Worm (Caenorhabditis elegans) whole organism, early embryonic: ENCODE results near the gene osm-7.
A peak's percentile ranks its signal among the peaks of the same experiment; 100 is the strongest.

Source experiments
- B0310.2 ChIP-seq: sonication (generic microtip); optimal IDR thresholded peaks from 2 replicates; lab custom pipeline; 2016; ENCODE audit warnings: mild to moderate bottlenecking, missing genetic modification characterization, missing compliant biosample characterization
- F13C5.2 ChIP-seq: sonication (generic microtip); optimal IDR thresholded peaks from 2 replicates; lab custom pipeline; 2017; ENCODE audit warnings: mild to moderate bottlenecking, missing genetic modification characterization, inconsistent platforms, missing compliant biosample characterization
- aly-1 ChIP-seq: sonication (generic microtip); optimal IDR thresholded peaks from 2 replicates; lab custom pipeline; 2016; ENCODE audit warnings: missing genetic modification characterization, missing compliant biosample characterization
- ama-1 ChIP-seq: fragments of 150-350 bp; optimal IDR thresholded peaks from 2 replicates; lab custom pipeline; 2014
- ceh-13 ChIP-seq: fragments of 200-800 bp; sonication (Bioruptor generic); optimal IDR thresholded peaks from 2 replicates; lab custom pipeline; 2018; ENCODE audit warnings: mild to moderate bottlenecking, missing genetic modification characterization, missing compliant biosample characterization
- ceh-36 ChIP-seq: sonication (generic microtip); optimal IDR thresholded peaks from 2 replicates; lab custom pipeline; 2016; ENCODE audit warnings: missing genetic modification characterization, inconsistent platforms, missing compliant biosample characterization
- ets-7 ChIP-seq: sonication (generic microtip); optimal IDR thresholded peaks from 2 replicates; lab custom pipeline; 2016; ENCODE audit warnings: missing genotype, missing genetic modification characterization, missing compliant biosample characterization
- flt-1 ChIP-seq: fragments of 200-800 bp; sonication (Bioruptor generic); IDR thresholded peaks from 2 replicates; pipeline ENCODE4 v1.3.6; 2022; ENCODE audit warnings: missing genetic modification characterization, missing compliant biosample characterization
- hmbx-1 ChIP-seq: sonication (generic microtip); optimal IDR thresholded peaks from 2 replicates; lab custom pipeline; 2016; ENCODE audit warnings: mild to moderate bottlenecking, missing genetic modification characterization, missing compliant biosample characterization
- hmg-4 ChIP-seq: fragments of 200-800 bp; sonication (Bioruptor generic); optimal IDR thresholded peaks from 2 replicates; lab custom pipeline; 2018; ENCODE audit warnings: mild to moderate bottlenecking, missing genetic modification characterization, missing compliant biosample characterization
- hnd-1 ChIP-seq: sonication (generic microtip); optimal IDR thresholded peaks from 2 replicates; lab custom pipeline; 2016; ENCODE audit warnings: missing genetic modification characterization, missing compliant biosample characterization
- pes-1 ChIP-seq: fragments of 200-800 bp; sonication (Bioruptor generic); IDR thresholded peaks from 2 replicates; pipeline ENCODE4 v1.3.6; 2022; ENCODE audit warnings: missing genetic modification reagents, missing genetic modification characterization, missing compliant biosample characterization
- scrt-1 ChIP-seq: fragments of 200-800 bp; sonication (Bioruptor generic); IDR thresholded peaks from 2 replicates; pipeline ENCODE4 v1.3.6; 2022; ENCODE audit warnings: missing genetic modification characterization, missing compliant biosample characterization
- sea-1 ChIP-seq: fragments of 200-800 bp; sonication (Bioruptor generic); conservative IDR thresholded peaks from 2 replicates; pipeline ENCODE4 v1.3.6; 2022; ENCODE audit warnings: missing genetic modification characterization, missing compliant biosample characterization
- tbx-11 ChIP-seq: fragments of 200-800 bp; sonication (Bioruptor generic); IDR thresholded peaks from 2 replicates; pipeline ENCODE4 v1.3.6; 2022; ENCODE audit warnings: missing genetic modification characterization, missing compliant biosample characterization
- tbx-37 ChIP-seq: fragments of 200-800 bp; sonication (Bioruptor generic); conservative IDR thresholded peaks from 2 replicates; pipeline ENCODE4 v1.3.6; 2022; ENCODE audit warnings: missing genetic modification reagents, missing genetic modification characterization, missing compliant biosample characterization
- tra-4 ChIP-seq: sonication (generic microtip); optimal IDR thresholded peaks from 2 replicates; lab custom pipeline; 2017; ENCODE audit warnings: missing genetic modification characterization, missing compliant biosample characterization

osm-7 gene

DNA sequence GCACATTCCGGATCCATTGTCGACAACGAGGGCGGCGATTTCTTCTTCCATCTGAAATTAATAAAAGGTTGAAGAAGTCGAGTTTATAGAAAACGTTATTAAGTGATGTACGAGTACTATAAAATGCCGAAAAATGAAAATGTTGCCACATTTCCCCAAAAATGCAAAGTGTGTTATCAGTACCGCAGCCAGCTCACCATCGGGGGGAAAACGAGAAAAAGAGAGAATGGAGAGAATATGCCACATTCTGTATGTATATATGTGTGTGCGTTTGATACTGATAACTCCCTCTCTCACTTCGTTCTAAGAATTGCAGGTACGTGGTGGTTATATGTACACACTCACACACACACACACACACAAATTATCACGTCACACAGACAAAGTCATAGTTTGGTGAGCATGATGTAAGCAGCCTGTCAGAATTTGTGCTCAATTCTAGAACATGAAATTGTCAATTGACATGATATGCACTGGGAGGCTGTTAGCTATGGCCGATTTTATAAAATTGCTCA lies 30.1 kb downstream of the osm-7 start, which contains the start of gene act-5:
Gene act-5 (minus strand): TSS at position 51 of the 515 bp plus-strand sequence.
- TF ChIP-seq aly-1 (tag; lab: Kevin White, UChicago) (no peak), ets-7 (tag; lab: Kevin White, UChicago) (no peak), scrt-1 (GFP tag; lab: Robert Waterston, UW) (no peak), tra-4 (tag; lab: Kevin White, UChicago) (no peak), B0310.2 (tag; lab: Kevin White, UChicago) (no peak), flt-1 (GFP tag; lab: Robert Waterston, UW) (no peak), ceh-13 (GFP tag; lab: Kevin White, UChicago) (no peak), ama-1 (no peak), tbx-11 (GFP tag; lab: Robert Waterston, UW) (no peak), hmg-4 (GFP tag; lab: Kevin White, UChicago) (no peak), F13C5.2 (tag; lab: Kevin White, UChicago) (no peak), pes-1 (GFP tag; lab: Robert Waterston, UW) (no peak), sea-1 (GFP tag; lab: Robert Waterston, UW) (no peak)

DNA sequence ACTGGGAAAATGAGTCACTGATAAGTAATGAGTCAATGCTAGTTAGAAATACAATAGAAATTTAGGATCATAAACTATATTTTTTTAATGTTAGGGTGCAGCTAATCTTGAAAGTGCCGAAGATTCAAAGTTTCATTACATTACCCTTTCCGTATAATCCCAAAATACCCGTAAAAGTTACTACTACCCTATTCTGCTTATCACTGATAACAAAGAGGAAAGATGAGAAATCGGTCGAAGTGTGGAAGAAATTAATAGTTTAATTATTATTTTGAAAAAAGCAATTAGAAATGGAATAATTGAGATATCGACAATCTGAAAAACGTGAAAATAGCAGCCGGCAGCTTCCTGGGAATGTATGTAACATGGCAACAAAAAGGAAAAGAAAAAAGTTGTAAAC lies 30.9 kb downstream of the osm-7 start:
- TF ChIP-seq pes-1 (GFP tag; lab: Robert Waterston, UW), result no peak
- TF ChIP-seq scrt-1 (GFP tag; lab: Robert Waterston, UW), result no peak
- no peak for TF ChIP-seq tbx-11 (GFP tag; lab: Robert Waterston, UW)
- TF ChIP-seq F13C5.2 (tag; lab: Kevin White, UChicago), result no peak
- TF ChIP-seq aly-1 (tag; lab: Kevin White, UChicago), result no peak
- no peak for TF ChIP-seq flt-1 (GFP tag; lab: Robert Waterston, UW)
- no peak for TF ChIP-seq B0310.2 (tag; lab: Kevin White, UChicago)
- no peak for TF ChIP-seq sea-1 (GFP tag; lab: Robert Waterston, UW)
- TF ChIP-seq ceh-13 (GFP tag; lab: Kevin White, UChicago), result no peak
- TF ChIP-seq tra-4 (tag; lab: Kevin White, UChicago), result no peak
- no peak for TF ChIP-seq ama-1
- no peak for TF ChIP-seq hnd-1 (tag; lab: Kevin White, UChicago)
- TF ChIP-seq ceh-36 (tag; lab: Kevin White, UChicago), result no peak
- TF ChIP-seq tbx-37 (GFP tag; lab: Robert Waterston, UW), result no peak
- no peak for TF ChIP-seq hmbx-1 (tag; lab: Kevin White, UChicago)
- no peak for TF ChIP-seq hmg-4 (GFP tag; lab: Kevin White, UChicago)
- no peak for TF ChIP-seq ets-7 (tag; lab: Kevin White, UChicago)

DNA sequence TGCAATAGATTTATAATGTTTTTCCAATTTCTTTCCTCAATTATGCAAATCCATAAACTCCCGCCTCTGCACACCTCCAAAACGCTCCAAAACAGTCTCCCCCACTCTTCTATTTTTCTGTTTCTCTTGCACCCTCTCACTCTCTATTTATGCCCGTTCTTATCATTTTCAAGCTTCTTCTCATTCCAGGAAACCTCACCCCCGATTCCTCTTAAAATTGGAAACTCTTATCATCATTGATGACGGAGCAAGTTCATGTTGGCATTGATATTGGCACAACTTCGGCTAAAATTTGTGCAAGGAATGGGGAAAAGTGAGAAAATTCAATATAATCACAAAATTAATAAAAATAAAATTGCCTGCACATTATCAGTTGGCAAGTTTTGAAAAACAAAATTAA lies 31.9 kb downstream of the osm-7 start, which contains the start of gene shpk-1:
Gene shpk-1 (plus strand): TSS at position 188 of the 400 bp plus-strand sequence.
- no peak for TF ChIP-seq flt-1 (GFP tag; lab: Robert Waterston, UW)
- TF ChIP-seq tra-4 (tag; lab: Kevin White, UChicago), result no peak
- no peak for TF ChIP-seq scrt-1 (GFP tag; lab: Robert Waterston, UW)
- no peak for TF ChIP-seq tbx-11 (GFP tag; lab: Robert Waterston, UW)
- no peak for TF ChIP-seq F13C5.2 (tag; lab: Kevin White, UChicago)
- TF ChIP-seq aly-1 (tag; lab: Kevin White, UChicago), result no peak
- no peak for TF ChIP-seq hmbx-1 (tag; lab: Kevin White, UChicago)
- no peak for TF ChIP-seq B0310.2 (tag; lab: Kevin White, UChicago)
- TF ChIP-seq ama-1, result no peak
- TF ChIP-seq pes-1 (GFP tag; lab: Robert Waterston, UW), result no peak
- no peak for TF ChIP-seq sea-1 (GFP tag; lab: Robert Waterston, UW)
- no peak for TF ChIP-seq ceh-36 (tag; lab: Kevin White, UChicago)
- TF ChIP-seq ceh-13 (GFP tag; lab: Kevin White, UChicago), result no peak
- no peak for TF ChIP-seq hmg-4 (GFP tag; lab: Kevin White, UChicago)

DNA sequence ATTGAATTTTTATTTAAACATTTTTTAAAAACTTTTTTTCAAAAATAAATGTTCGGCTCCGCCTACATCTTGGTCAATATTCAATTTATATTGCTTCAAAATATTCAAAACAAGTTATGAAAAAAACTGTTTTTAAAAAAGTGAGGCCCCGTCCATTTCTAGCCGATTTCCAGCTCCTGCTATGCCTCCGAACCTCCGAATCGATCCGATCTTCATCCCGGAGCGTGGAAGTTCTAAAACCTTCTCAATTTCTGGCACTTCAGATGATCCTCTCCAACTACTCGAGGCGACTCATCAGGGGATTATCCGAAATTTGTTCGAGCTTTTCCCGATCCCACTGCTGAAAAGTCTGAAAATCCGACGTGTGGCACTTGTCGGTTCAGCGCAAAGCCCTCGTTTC lies 38.2 kb downstream of the osm-7 start:
- no peak for TF ChIP-seq scrt-1 (GFP tag; lab: Robert Waterston, UW)
- TF ChIP-seq tbx-11 (GFP tag; lab: Robert Waterston, UW), result no peak
- no peak for TF ChIP-seq sea-1 (GFP tag; lab: Robert Waterston, UW)
- TF ChIP-seq hmg-4 (GFP tag; lab: Kevin White, UChicago), result no peak
- TF ChIP-seq ets-7 (tag; lab: Kevin White, UChicago), result no peak
- no peak for TF ChIP-seq F13C5.2 (tag; lab: Kevin White, UChicago)
- TF ChIP-seq B0310.2 (tag; lab: Kevin White, UChicago), result no peak
- TF ChIP-seq ceh-36 (tag; lab: Kevin White, UChicago), result no peak
- TF ChIP-seq tra-4 (tag; lab: Kevin White, UChicago), result no peak
- no peak for TF ChIP-seq flt-1 (GFP tag; lab: Robert Waterston, UW)
- TF ChIP-seq aly-1 (tag; lab: Kevin White, UChicago), result no peak
- TF ChIP-seq hnd-1 (tag; lab: Kevin White, UChicago), result no peak
- TF ChIP-seq ama-1, result no peak
- no peak for TF ChIP-seq pes-1 (GFP tag; lab: Robert Waterston, UW)

DNA sequence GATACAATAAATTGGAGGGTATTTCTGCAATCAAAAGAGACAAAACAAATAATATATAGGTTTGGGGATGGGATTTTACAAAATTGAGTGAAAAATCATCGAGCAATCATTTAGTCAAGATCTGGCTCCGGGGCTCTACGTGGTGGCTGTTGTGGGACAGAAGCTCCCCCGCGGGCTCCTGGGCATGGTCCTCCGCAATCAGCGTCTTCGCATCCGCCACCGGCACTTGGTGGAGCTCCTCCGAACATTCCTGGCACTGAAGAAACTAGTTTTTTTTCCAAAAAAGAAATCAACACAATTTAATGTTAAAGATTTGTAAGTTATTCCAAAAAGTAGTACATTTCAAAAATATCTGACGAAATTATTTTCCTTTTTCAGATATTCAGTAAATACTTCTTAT lies 38.8 kb downstream of the osm-7 start:
- TF ChIP-seq ceh-36 (tag; lab: Kevin White, UChicago) (no peak), scrt-1 (GFP tag; lab: Robert Waterston, UW) (no peak), hmbx-1 (tag; lab: Kevin White, UChicago) (no peak), hmg-4 (GFP tag; lab: Kevin White, UChicago) (no peak), ama-1 (no peak), pes-1 (GFP tag; lab: Robert Waterston, UW) (no peak), F13C5.2 (tag; lab: Kevin White, UChicago) (no peak), aly-1 (tag; lab: Kevin White, UChicago) (no peak), tra-4 (tag; lab: Kevin White, UChicago) (no peak), hnd-1 (tag; lab: Kevin White, UChicago) (no peak), sea-1 (GFP tag; lab: Robert Waterston, UW) (no peak), flt-1 (GFP tag; lab: Robert Waterston, UW) (no peak), tbx-37 (GFP tag; lab: Robert Waterston, UW) (no peak), ceh-13 (GFP tag; lab: Kevin White, UChicago) (no peak), B0310.2 (tag; lab: Kevin White, UChicago) (no peak), tbx-11 (GFP tag; lab: Robert Waterston, UW) (no peak), ets-7 (tag; lab: Kevin White, UChicago) (no peak)

DNA sequence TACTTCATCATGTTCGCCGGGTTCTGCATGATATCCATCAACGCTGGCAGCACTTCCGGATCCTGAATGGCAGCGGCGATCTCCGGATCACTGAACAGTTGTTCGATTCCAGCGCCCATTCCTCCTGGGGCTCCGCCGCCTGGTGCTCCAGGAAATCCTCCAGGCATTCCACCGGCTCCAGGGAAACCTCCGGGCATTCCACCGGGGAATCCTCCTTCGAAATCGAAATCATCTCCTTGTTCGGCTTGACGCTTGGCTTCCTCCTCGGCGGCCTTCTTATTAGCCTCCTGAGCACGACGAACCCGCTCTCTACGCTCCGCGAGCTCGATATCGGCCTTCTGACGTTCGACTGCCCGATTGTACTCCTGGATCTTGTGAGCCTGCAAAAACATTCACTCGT lies 39.5 kb downstream of the osm-7 start:
- TF ChIP-seq hmg-4 (GFP tag; lab: Kevin White, UChicago) (peak; percentile 21), tbx-11 (GFP tag; lab: Robert Waterston, UW) (no peak)
